Worm (Caenorhabditis elegans) whole organism, L4 larva: ENCODE results near the gene sel-1.

Experiments used
- ceh-28 ChIP-seq: fragments of 150-350 bp; optimal IDR thresholded peaks from 2 replicates; lab custom pipeline; 2014; ENCODE audit warnings: missing biosample characterization, missing genetic modification reagents, missing genetic modification characterization
- fos-1 ChIP-seq: fragments of 150-350 bp; optimal IDR thresholded peaks from 2 replicates; lab custom pipeline; 2014; ENCODE audit warnings: missing biosample characterization, missing genetic modification characterization
- nhr-237 ChIP-seq: sonication (generic microtip); optimal IDR thresholded peaks from 2 replicates; lab custom pipeline; 2017; ENCODE audit warnings: missing biosample characterization, missing genetic modification characterization
- tag-97 ChIP-seq: fragments of 200-800 bp; sonication (Bioruptor generic); IDR thresholded peaks from 2 replicates; pipeline ENCODE4 v1.3.6; 2022; ENCODE audit warnings: missing genetic modification characterization, missing compliant biosample characterization

ce11 chrV:12525526-12525925 is 35.0 kb upstream of the sel-1 start, which contains the start of gene dyf-4:
- no peak for TF ChIP-seq tag-97 (GFP tag; lab: Robert Waterston, UW)
- TF ChIP-seq ceh-28 (tag; lab: Kevin White, UChicago) = no peak
- TF ChIP-seq nhr-237 = no peak
- no peak for TF ChIP-seq fos-1
